Worm (Caenorhabditis elegans): ENCODE measurements around the gene F41C3.8.

The F41C3.8 gene

ce11 chrII:4739984-4740462 lies 24.2 kb downstream of the F41C3.8 start, which contains the start of gene eas-1 (continued):
- peak; percentile 94 for TF ChIP-seq lin-54 (GFP tag; optimal IDR thresholded peaks at IDR 0.05)
- no peak for TF ChIP-seq C06A6.2 (GFP tag; conservative IDR thresholded peaks at IDR 0.05)
- TF ChIP-seq lsl-1 (GFP tag; optimal IDR thresholded peaks at IDR 0.05) = peak; percentile 63
- TF ChIP-seq B0336.3 (GFP tag; IDR thresholded peaks at IDR 0.05) = no peak
- TF ChIP-seq Y67H2A.10 (GFP tag; conservative IDR thresholded peaks at IDR 0.05) = peak; percentile 45; the same call in 1 of the 2 replicates
- peak; percentile 69; the same call in 1 of the 2 replicates for TF ChIP-seq bed-2 (GFP tag; IDR thresholded peaks at IDR 0.05)
- TF ChIP-seq tbx-9 (tag; optimal IDR thresholded peaks at IDR 0.05; ENCODE audit: borderline replicate concordance) = no peak
- no peak for TF ChIP-seq madf-10 (tag; optimal IDR thresholded peaks at IDR 0.05)
- TF ChIP-seq ztf-3 (GFP tag; optimal IDR thresholded peaks at IDR 0.05) = no peak
- TF ChIP-seq lin-26 (GFP tag; IDR thresholded peaks at IDR 0.05) = no peak
- no peak for TF ChIP-seq madf-3 (GFP tag; IDR thresholded peaks at IDR 0.05)
- no peak for TF ChIP-seq pha-4 (tag; optimal IDR thresholded peaks at IDR 0.05)
- TF ChIP-seq lir-1 (GFP tag; conservative IDR thresholded peaks at IDR 0.05) = peak; percentile 79
- no peak for TF ChIP-seq F57C9.4 (tag; optimal IDR thresholded peaks at IDR 0.05)
- peak; percentile 45 for TF ChIP-seq madf-8 (GFP tag; conservative IDR thresholded peaks at IDR 0.05)
- no peak for TF ChIP-seq F49E8.2 (tag; optimal IDR thresholded peaks at IDR 0.05; ENCODE audit: insufficient read depth)
- no peak for TF ChIP-seq snpc-1.1 (tag; optimal IDR thresholded peaks at IDR 0.05; ENCODE audit: insufficient read depth)
- peak; percentile 20 for TF ChIP-seq tlf-1 (GFP tag; optimal IDR thresholded peaks at IDR 0.05)
- TF ChIP-seq K11D2.4 (GFP tag; IDR thresholded peaks at IDR 0.05) = peak; percentile 64; the same call in 1 of the 2 replicates
- no peak for TF ChIP-seq B0261.1 (tag; optimal IDR thresholded peaks at IDR 0.05)
- TF ChIP-seq B0035.1 (tag; optimal IDR thresholded peaks at IDR 0.05) = no peak
- TF ChIP-seq aptf-2 (GFP tag; conservative IDR thresholded peaks at IDR 0.05) = peak; percentile 76; the same call in 1 of the 2 replicates
- TF ChIP-seq efl-1 (GFP tag; optimal IDR thresholded peaks at IDR 0.05) = peak; percentile 82
- TF ChIP-seq nhr-120 (GFP tag; IDR thresholded peaks at IDR 0.05) = no peak
- TF ChIP-seq cebp-1 (GFP tag; IDR thresholded peaks at IDR 0.05) = no peak
- TF ChIP-seq cebp-1 (tag; optimal IDR thresholded peaks at IDR 0.05) = no peak
- TF ChIP-seq akir-1 (GFP tag; optimal IDR thresholded peaks at IDR 0.05) = peak; percentile 58
- TF ChIP-seq nhr-80 (tag; optimal IDR thresholded peaks at IDR 0.05) = peak; percentile 27
- TF ChIP-seq lsy-27 (tag; optimal IDR thresholded peaks at IDR 0.05; ENCODE audit: borderline replicate concordance, insufficient read depth) = no peak
- peak; percentile 53; the same call in 1 of the 2 replicates for TF ChIP-seq pbrm-1 (GFP tag; IDR thresholded peaks at IDR 0.05)
- peak; percentile 73; the same call in 1 of the 2 replicates for TF ChIP-seq let-526 (GFP tag; IDR thresholded peaks at IDR 0.05)
- TF ChIP-seq F33H1.4 (GFP tag; IDR thresholded peaks at IDR 0.05) = peak; percentile 67
- peak; percentile 50 for TF ChIP-seq K12H6.12 (tag; optimal IDR thresholded peaks at IDR 0.05)
- peak; percentile 69 for TF ChIP-seq madf-6 (GFP tag; IDR thresholded peaks at IDR 0.05)
- peak; percentile 8 for TF ChIP-seq F22D6.2 (tag; optimal IDR thresholded peaks at IDR 0.05)
- no peak for TF ChIP-seq F52B5.7 (tag; optimal IDR thresholded peaks at IDR 0.05)
- TF ChIP-seq zim-3 (tag; optimal IDR thresholded peaks at IDR 0.05) = no peak
- no peak for TF ChIP-seq rpc-1 (optimal IDR thresholded peaks at IDR 0.05)
- TF ChIP-seq rpc-1 (tag; optimal IDR thresholded peaks at IDR 0.05) = no peak
- TF ChIP-seq him-1 (tag; optimal IDR thresholded peaks at IDR 0.05) = peak; percentile 61
- TF ChIP-seq Y53F4B.3 (GFP tag; IDR thresholded peaks at IDR 0.05) = no peak
- no peak for TF ChIP-seq zfh-2 (GFP tag; conservative IDR thresholded peaks at IDR 0.05)
- peak; percentile 79 for TF ChIP-seq dox-1 (GFP tag; IDR thresholded peaks at IDR 0.05)
- TF ChIP-seq fkh-3 (tag; optimal IDR thresholded peaks at IDR 0.05) = no peak
- peak; percentile 73 for TF ChIP-seq atf-7 (tag; optimal IDR thresholded peaks at IDR 0.05)
- TF ChIP-seq Y79H2A.3 (GFP tag; conservative IDR thresholded peaks at IDR 0.05) = no peak
- peak; percentile 33; the same call in 1 of the 2 replicates for TF ChIP-seq B0019.2 (GFP tag; conservative IDR thresholded peaks at IDR 0.05)
- no peak for TF ChIP-seq F55B11.4 (tag; optimal IDR thresholded peaks at IDR 0.05; ENCODE audit: borderline replicate concordance, insufficient read depth)
- TF ChIP-seq dpl-1 (GFP tag; optimal IDR thresholded peaks at IDR 0.05) = peak; percentile 78
